Fruit fly (Drosophila melanogaster) whole organism, embryonic: ENCODE data around the gene CG46467.
A peak's percentile ranks its signal among the peaks of the same experiment; 100 is the strongest.

Source experiments
- Bdp1 ChIP-seq: fragments of 200-800 bp; sonication (Bioruptor generic); optimal IDR thresholded peaks from 3 replicates; lab custom pipeline; 2016; ENCODE audit warnings: missing biosample characterization, missing genetic modification characterization
- Blimp-1 ChIP-seq: fragments of 200-800 bp; sonication (Bioruptor generic); optimal IDR thresholded peaks from 3 replicates; lab custom pipeline; 2018; ENCODE audit warnings: missing biosample characterization, missing genetic modification characterization, mild to moderate bottlenecking, moderate library complexity, missing genetic modification reagents
- CG10209 ChIP-seq: fragments of 200-800 bp; sonication (Bioruptor generic); optimal IDR thresholded peaks from 3 replicates; lab custom pipeline; 2017; ENCODE audit warnings: missing biosample characterization, mild to moderate bottlenecking, missing genetic modification characterization, missing genetic modification reagents
- CG12299 ChIP-seq: fragments of 200-800 bp; sonication (Bioruptor generic); optimal IDR thresholded peaks from 2 replicates; lab custom pipeline; 2018; ENCODE audit warnings: missing biosample characterization, mild to moderate bottlenecking, missing genetic modification characterization
- CG12659 ChIP-seq: fragments of 200-800 bp; sonication (Bioruptor generic); optimal IDR thresholded peaks from 3 replicates; lab custom pipeline; 2017; ENCODE audit warnings: mild to moderate bottlenecking, missing biosample characterization, missing genetic modification reagents, missing genetic modification characterization
- CG13296 ChIP-seq: fragments of 200-800 bp; sonication (Bioruptor generic); optimal IDR thresholded peaks from 3 replicates; lab custom pipeline; 2018; ENCODE audit warnings: missing biosample characterization, mild to moderate bottlenecking, missing genetic modification characterization
- CG15011 ChIP-seq: fragments of 200-800 bp; sonication (Bioruptor generic); optimal IDR thresholded peaks from 3 replicates; lab custom pipeline; 2018; ENCODE audit warnings: missing biosample characterization, mild to moderate bottlenecking, missing genetic modification characterization
- CG15073 ChIP-seq: fragments of 200-800 bp; sonication (Bioruptor generic); optimal IDR thresholded peaks from 2 replicates; lab custom pipeline; 2016; ENCODE audit warnings: missing biosample characterization, missing genetic modification characterization
- CG1647 ChIP-seq: fragments of 200-800 bp; sonication (Bioruptor generic); optimal IDR thresholded peaks from 3 replicates; lab custom pipeline; 2016; ENCODE audit warnings: missing biosample characterization, missing genetic modification characterization
- CG17385 ChIP-seq: fragments of 200-800 bp; sonication (Bioruptor generic); optimal IDR thresholded peaks from 3 replicates; lab custom pipeline; 2018; ENCODE audit warnings: missing biosample characterization, mild to moderate bottlenecking, missing genetic modification characterization
- CG2116 ChIP-seq: fragments of 200-800 bp; sonication (Bioruptor generic); optimal IDR thresholded peaks from 3 replicates; lab custom pipeline; 2018; ENCODE audit warnings: missing biosample characterization, mild to moderate bottlenecking, missing genetic modification characterization
- CG30403 ChIP-seq: fragments of 200-800 bp; sonication (Bioruptor generic); optimal IDR thresholded peaks from 3 replicates; lab custom pipeline; 2016; ENCODE audit warnings: missing biosample characterization, missing genetic modification characterization
- CG32532 ChIP-seq: fragments of 200-800 bp; sonication (Bioruptor generic); IDR thresholded peaks from 2 replicates; pipeline ENCODE4 v1.3.6; 2022; ENCODE audit warnings: missing biosample characterization, missing genetic modification characterization
- CG3407 ChIP-seq: fragments of 200-800 bp; sonication (Bioruptor generic); optimal IDR thresholded peaks from 2 replicates; lab custom pipeline; 2018; ENCODE audit warnings: missing biosample characterization, mild to moderate bottlenecking, missing genetic modification characterization
- CG6254 ChIP-seq: fragments of 200-800 bp; sonication (Bioruptor generic); optimal IDR thresholded peaks from 3 replicates; lab custom pipeline; 2017; ENCODE audit warnings: mild to moderate bottlenecking, missing biosample characterization, missing genetic modification reagents, missing genetic modification characterization
- CG6689 ChIP-seq: fragments of 200-800 bp; sonication (Bioruptor generic); IDR thresholded peaks from 2 replicates; pipeline ENCODE4 v1.3.6; 2022; ENCODE audit warnings: missing biosample characterization, missing genetic modification characterization
- CG7556 ChIP-seq: fragments of 200-800 bp; sonication (Bioruptor generic); optimal IDR thresholded peaks from 2 replicates; lab custom pipeline; 2017; ENCODE audit warnings: missing biosample characterization, mild to moderate bottlenecking, missing genetic modification characterization
- CG7839 ChIP-seq: fragments of 200-800 bp; sonication (Bioruptor generic); optimal IDR thresholded peaks from 3 replicates; lab custom pipeline; 2018; ENCODE audit warnings: missing biosample characterization, mild to moderate bottlenecking, missing genetic modification characterization, moderate library complexity
- CG8089 ChIP-seq: fragments of 200-800 bp; sonication (Bioruptor generic); optimal IDR thresholded peaks from 3 replicates; lab custom pipeline; 2016; ENCODE audit warnings: missing biosample characterization, missing genetic modification characterization
- CG8281 ChIP-seq: fragments of 200-800 bp; sonication (Bioruptor generic); optimal IDR thresholded peaks from 2 replicates; lab custom pipeline; 2018; ENCODE audit warnings: missing biosample characterization, mild to moderate bottlenecking, missing genetic modification characterization, moderate library complexity
- CTCF ChIP-seq: fragments of 200-800 bp; sonication (Bioruptor generic); optimal IDR thresholded peaks from 2 replicates; lab custom pipeline; 2017; ENCODE audit warnings: missing biosample characterization, mild to moderate bottlenecking, missing genetic modification characterization, moderate library complexity
- D19A ChIP-seq: fragments of 200-800 bp; optimal IDR thresholded peaks from 3 replicates; lab custom pipeline; 2019; ENCODE audit warnings: missing biosample characterization, mild to moderate bottlenecking, missing genetic modification characterization, moderate library complexity
- Fer2 ChIP-seq: fragments of 200-800 bp; sonication (Bioruptor generic); optimal IDR thresholded peaks from 2 replicates; lab custom pipeline; 2018; ENCODE audit warnings: missing biosample characterization, mild to moderate bottlenecking, missing genetic modification characterization, moderate library complexity
- GATAe ChIP-seq: fragments of 200-800 bp; sonication (Bioruptor generic); conservative IDR thresholded peaks from 2 replicates; pipeline ENCODE4 v1.3.6; 2022; ENCODE audit warnings: missing biosample characterization, missing genetic modification characterization
- HLHmδ ChIP-seq: fragments of 200-800 bp; sonication (Bioruptor generic); optimal IDR thresholded peaks from 2 replicates; lab custom pipeline; 2018; ENCODE audit warnings: missing biosample characterization, mild to moderate bottlenecking, missing genetic modification characterization, moderate library complexity
- Hey ChIP-seq: fragments of 200-800 bp; sonication (Bioruptor generic); optimal IDR thresholded peaks from 3 replicates; lab custom pipeline; 2018; ENCODE audit warnings: missing biosample characterization, mild to moderate bottlenecking, missing genetic modification characterization
- Hmx ChIP-seq: fragments of 200-800 bp; sonication (Bioruptor generic); optimal IDR thresholded peaks from 2 replicates; lab custom pipeline; 2016; ENCODE audit warnings: missing biosample characterization, missing genetic modification characterization
- Hr39 ChIP-seq: fragments of >200 bp; optimal IDR thresholded peaks from 2 replicates; lab custom pipeline; 2017
- NC2α ChIP-seq: fragments of 200-800 bp; sonication (Bioruptor generic); optimal IDR thresholded peaks from 2 replicates; lab custom pipeline; 2016; ENCODE audit warnings: missing biosample characterization, missing genetic modification characterization
- NFAT ChIP-seq: fragments of 200-800 bp; sonication (Bioruptor generic); IDR thresholded peaks from 2 replicates; pipeline ENCODE4 v1.3.6; 2022; ENCODE audit warnings: missing biosample characterization, missing genetic modification characterization
- Neu2 ChIP-seq: fragments of 200-800 bp; sonication (Bioruptor generic); optimal IDR thresholded peaks from 3 replicates; lab custom pipeline; 2016; ENCODE audit warnings: missing biosample characterization, missing genetic modification characterization, borderline replicate concordance
- Opbp ChIP-seq: fragments of 200-800 bp; sonication (Bioruptor generic); IDR thresholded peaks from 3 replicates; pipeline ENCODE4 v1.3.6; 2022; ENCODE audit warnings: missing biosample characterization, missing genetic modification characterization; ENCODE audit not compliant: partially characterized antibody
- Poxn ChIP-seq: fragments of 200-800 bp; sonication (Bioruptor generic); IDR thresholded peaks from 2 replicates; pipeline ENCODE4 v1.3.6; 2022; ENCODE audit warnings: missing biosample characterization, missing genetic modification characterization
- Taf1 ChIP-seq: fragments of 200-800 bp; sonication (Bioruptor generic); IDR thresholded peaks from 2 replicates; pipeline ENCODE4 v1.3.6; 2022; ENCODE audit warnings: missing biosample characterization, missing genetic modification characterization
- aop ChIP-seq: fragments of 200-800 bp; sonication (Bioruptor generic); IDR thresholded peaks from 2 replicates; pipeline ENCODE4 v1.3.6; 2022; ENCODE audit warnings: missing biosample characterization, missing genetic modification characterization
- bowl ChIP-seq: fragments of 200-800 bp; sonication (Bioruptor generic); IDR thresholded peaks from 2 replicates; pipeline ENCODE4 v1.3.6; 2022; ENCODE audit warnings: missing biosample characterization, missing genetic modification characterization
- cas ChIP-seq: fragments of 200-800 bp; sonication (Bioruptor generic); IDR thresholded peaks from 2 replicates; pipeline ENCODE4 v1.3.6; 2022; ENCODE audit warnings: missing biosample characterization, missing genetic modification characterization
- dati ChIP-seq: fragments of 200-800 bp; sonication (Bioruptor generic); IDR thresholded peaks from 2 replicates; pipeline ENCODE4 v1.3.6; 2022; ENCODE audit warnings: missing biosample characterization, missing genetic modification characterization
- disco-r ChIP-seq: fragments of 200-800 bp; sonication (Bioruptor generic); optimal IDR thresholded peaks from 2 replicates; lab custom pipeline; 2016; ENCODE audit warnings: missing biosample characterization, missing genetic modification characterization
- dmrt11E ChIP-seq: fragments of 200-800 bp; sonication (Bioruptor generic); optimal IDR thresholded peaks from 3 replicates; lab custom pipeline; 2018; ENCODE audit warnings: missing biosample characterization, mild to moderate bottlenecking, missing genetic modification characterization, moderate library complexity
- dmrt99B ChIP-seq: fragments of 200-800 bp; sonication (Bioruptor generic); optimal IDR thresholded peaks from 2 replicates; lab custom pipeline; 2018; ENCODE audit warnings: missing biosample characterization, mild to moderate bottlenecking, missing genetic modification characterization, moderate library complexity
- ewg ChIP-seq: fragments of 200-800 bp; sonication (Bioruptor generic); optimal IDR thresholded peaks from 3 replicates; lab custom pipeline; 2017; ENCODE audit warnings: mild to moderate bottlenecking, missing biosample characterization, missing genetic modification reagents, missing genetic modification characterization
- gce ChIP-seq: fragments of 200-800 bp; sonication (Bioruptor generic); IDR thresholded peaks from 3 replicates; pipeline ENCODE4 v1.3.6; 2022; ENCODE audit warnings: missing biosample characterization, missing genetic modification characterization
- ken ChIP-seq: fragments of 200-800 bp; sonication (Bioruptor generic); IDR thresholded peaks from 3 replicates; pipeline ENCODE4 v1.3.6; 2022; ENCODE audit warnings: missing biosample characterization, missing genetic modification characterization
- nerfin-2 ChIP-seq: fragments of 200-800 bp; sonication (Bioruptor generic); IDR thresholded peaks from 2 replicates; pipeline ENCODE4 v1.3.6; 2022; ENCODE audit warnings: missing biosample characterization, missing genetic modification characterization; ENCODE audit not compliant: partially characterized antibody
- psq ChIP-seq: fragments of 200-800 bp; sonication (Bioruptor generic); optimal IDR thresholded peaks from 2 replicates; lab custom pipeline; 2017; ENCODE audit warnings: missing biosample characterization, missing genetic modification characterization
- pum ChIP-seq: fragments of 200-800 bp; sonication (Bioruptor generic); optimal IDR thresholded peaks from 2 replicates; lab custom pipeline; 2016; ENCODE audit warnings: missing biosample characterization, missing genetic modification characterization
- run ChIP-seq: fragments of 200-800 bp; sonication (Bioruptor generic); optimal IDR thresholded peaks from 3 replicates; lab custom pipeline; 2018; ENCODE audit warnings: missing biosample characterization, mild to moderate bottlenecking, missing genetic modification characterization
- sima ChIP-seq: fragments of 200-800 bp; sonication (Bioruptor generic); optimal IDR thresholded peaks from 2 replicates; lab custom pipeline; 2016; ENCODE audit warnings: missing biosample characterization, missing genetic modification characterization
- so ChIP-seq: fragments of 200-800 bp; sonication (Bioruptor generic); IDR thresholded peaks from 3 replicates; pipeline ENCODE4 v1.3.6; 2022; ENCODE audit warnings: missing biosample characterization, missing genetic modification characterization
- tll ChIP-seq, 2 experiments: fragments of 200-800 bp in 1 of 2; fragments of >200 bp in 1 of 2; sonication (Bioruptor generic) in 1 of 2; optimal IDR thresholded peaks; 2 replicates each; lab custom pipeline; 2017 to 2019; ENCODE audit warnings: missing biosample characterization in 2 of 2, missing genetic modification characterization in 2 of 2, mild to moderate bottlenecking in 1 of 2, moderate library complexity in 1 of 2
- wor ChIP-seq: fragments of 200-800 bp; sonication (Bioruptor generic); IDR thresholded peaks from 2 replicates; pipeline ENCODE4 v1.3.6; 2022; ENCODE audit warnings: missing biosample characterization, missing genetic modification characterization
- z ChIP-seq: fragments of 200-800 bp; sonication (Bioruptor generic); IDR thresholded peaks from 3 replicates; pipeline ENCODE4 v1.3.6; 2022; ENCODE audit warnings: missing biosample characterization, missing genetic modification characterization

Gene CG46467

dm6 chr3R:9857785-9858184 lies 16.7 kb upstream of the CG46467 start (continued):
- TF ChIP-seq dmrt11E (no peak), HLHmδ (GFP tag; lab: Kevin White, UChicago) (no peak), disco-r (GFP tag; lab: Kevin White, UChicago) (no peak), CG2116 (no peak), CG7556 (GFP tag; lab: Kevin White, UChicago) (peak; percentile 56), CG1647 (no peak), CG8089 (GFP tag; lab: Kevin White, UChicago) (no peak), bowl (GFP tag; lab: Robert Waterston, UW) (no peak), Opbp (GFP tag; lab: Robert Waterston, UW) (no peak), CG17385 (GFP tag; lab: Kevin White, UChicago) (no peak), Neu2 (GFP tag; lab: Kevin White, UChicago) (no peak), CG30403 (GFP tag; lab: Kevin White, UChicago) (peak; percentile 22), NFAT (no peak), CG32532 (GFP tag; lab: Robert Waterston, UW) (no peak), gce (GFP tag; lab: Robert Waterston, UW) (no peak), Hey (tag; lab: Kevin White, UChicago) (no peak), pum (no peak), CG8281 (tag; lab: Kevin White, UChicago) (no peak), CG12299 (tag; lab: Kevin White, UChicago) (no peak), dmrt99B (tag; lab: Kevin White, UChicago) (peak; percentile 62), Hr39 (lab: Kevin White, UChicago) (no peak), CG6254 (no peak), CG6689 (GFP tag; lab: Robert Waterston, UW) (peak; percentile 35; the same call in 1 of the 2 replicates), run (no peak), CG10209 (GFP tag; lab: Kevin White, UChicago) (peak; percentile 15), Poxn (GFP tag; lab: Robert Waterston, UW) (no peak), GATAe (GFP tag; lab: Robert Waterston, UW) (no peak), cas (GFP tag; lab: Robert Waterston, UW) (no peak), so (GFP tag; lab: Robert Waterston, UW) (no peak), Fer2 (tag; lab: Kevin White, UChicago) (no peak), z (GFP tag; lab: Robert Waterston, UW) (no peak), CG12659 (peak; percentile 13), ken (no peak), psq (GFP tag; lab: Kevin White, UChicago) (no peak), CG13296 (GFP tag; lab: Kevin White, UChicago) (peak; percentile 44), Hmx (GFP tag; lab: Kevin White, UChicago) (no peak), wor (GFP tag; lab: Robert Waterston, UW) (no peak), CG15073 (no peak), dati (no peak), Blimp-1 (GFP tag; lab: Kevin White, UChicago) (peak; percentile 26), NC2α (GFP tag; lab: Kevin White, UChicago) (no peak), Bdp1 (GFP tag; lab: Kevin White, UChicago) (no peak), CG7839 (tag; lab: Kevin White, UChicago) (peak; percentile 51), D19A (tag; lab: Kevin White, UChicago) (peak; percentile 10), tll (GFP tag; optimal IDR thresholded peaks at IDR 0.05; lab: Kevin White, UChicago) (no peak), sima (GFP tag; lab: Kevin White, UChicago) (no peak), CTCF (no peak), Taf1 (GFP tag; lab: Robert Waterston, UW) (no peak), CG15011 (GFP tag; lab: Kevin White, UChicago) (no peak), ewg (GFP tag; lab: Kevin White, UChicago) (no peak), CG3407 (no peak), nerfin-2 (GFP tag; lab: Robert Waterston, UW) (no peak), aop (GFP tag; lab: Robert Waterston, UW) (no peak)
